Fruit fly (Drosophila melanogaster): ENCODE results near the gene CG12974.

DNA sequence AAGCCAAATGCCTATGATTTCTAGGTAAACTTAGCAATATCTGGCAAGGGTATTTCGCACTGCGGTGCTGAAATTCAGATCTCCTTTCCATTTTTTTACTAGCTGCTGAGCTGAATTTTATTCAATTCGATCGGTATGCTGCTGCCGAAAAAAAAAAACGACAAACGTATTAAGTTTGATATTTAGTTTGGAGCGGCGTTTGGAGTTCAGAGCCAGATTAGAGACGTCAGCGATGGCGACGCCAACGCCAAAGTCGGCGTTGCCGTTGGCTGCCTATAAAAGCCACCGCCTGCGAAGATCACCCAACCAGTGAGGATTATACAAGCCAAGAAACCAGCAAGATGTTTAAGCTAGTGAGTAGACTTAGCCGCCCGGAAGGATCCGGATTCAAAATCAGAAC lies 14.5 kb upstream of the CG12974 start, which contains the start of gene Cpr78Cc:
- TF ChIP-seq Lpt (GFP tag; optimal IDR thresholded peaks at IDR 0.05) (no peak), svp (GFP tag) (no peak), CG16779 (tag; optimal IDR thresholded peaks at IDR 0.05) (no peak), ss (GFP tag; optimal IDR thresholded peaks at IDR 0.05) (no peak)

Measured in whole organism, prepupa.